Fruit fly (Drosophila melanogaster) S2 (cell line): ENCODE results near the gene me31B.

Experiments
- CG8478 ChIP-seq: fragments of >200 bp; optimal IDR thresholded peaks from 2 replicates; lab custom pipeline; 2018
- CTCF ChIP-seq, 2 experiments: fragments of >200 bp; optimal IDR thresholded peaks; 2 replicates each; lab custom pipeline; 2018

DNA sequence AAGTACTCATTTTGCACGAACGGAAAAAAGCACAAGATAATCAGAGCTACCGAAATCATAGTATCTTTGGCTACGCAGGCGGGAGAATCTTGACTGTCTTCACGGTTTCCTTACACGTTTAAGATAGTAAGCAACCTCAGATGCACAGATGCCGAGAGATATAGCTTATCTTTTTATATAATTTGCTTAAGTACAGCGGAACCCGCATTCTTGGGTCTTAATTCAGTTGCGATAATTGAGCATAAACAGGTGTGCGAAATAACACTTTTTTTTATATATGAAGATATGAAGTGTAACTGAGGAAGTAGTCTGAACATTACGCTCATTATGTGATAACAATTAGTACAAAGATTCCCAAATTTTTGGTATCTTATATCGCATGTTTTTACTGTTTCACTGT, 41.6 kb downstream of the me31B start, which contains the start of gene CG34043:
- TF ChIP-seq CG8478 = no peak
- TF ChIP-seq CTCF (optimal IDR thresholded peaks at IDR 0.05; lab: Kevin White, UChicago) = no peak
